Worm (Caenorhabditis elegans) whole organism, late embryonic: ENCODE data around the gene C08F11.10.

ENCODE experiments used
- ama-1 ChIP-seq: fragments of 150-350 bp; optimal IDR thresholded peaks from 2 replicates; lab custom pipeline; 2014
- dve-1 ChIP-seq: sonication (generic microtip); optimal IDR thresholded peaks from 2 replicates; lab custom pipeline; 2017; ENCODE audit warnings: antibody characterized with exemption, mild to moderate bottlenecking, missing genetic modification characterization, missing compliant biosample characterization
- elt-4 ChIP-seq: sonication (generic microtip); optimal IDR thresholded peaks from 2 replicates; lab custom pipeline; 2016; ENCODE audit warnings: missing genetic modification characterization, missing compliant biosample characterization
- nfya-1 ChIP-seq: sonication (generic microtip); optimal IDR thresholded peaks from 2 replicates; lab custom pipeline; 2017; ENCODE audit warnings: missing genetic modification characterization, mild to moderate bottlenecking, missing compliant biosample characterization, antibody characterized with exemption, moderate library complexity
- pag-3 ChIP-seq: sonication (generic microtip); optimal IDR thresholded peaks from 2 replicates; lab custom pipeline; 2016; ENCODE audit warnings: missing compliant biosample characterization, missing genetic modification characterization, borderline replicate concordance
- ttx-3 ChIP-seq: sonication (generic microtip); optimal IDR thresholded peaks from 2 replicates; lab custom pipeline; 2016; ENCODE audit warnings: missing genetic modification reagents, missing genetic modification characterization, missing compliant biosample characterization

ce11 chrIV:13665073-13665472, 16.0 kb upstream of the C08F11.10 start:
- TF ChIP-seq elt-4 (tag; lab: Kevin White, UChicago) (no peak), pag-3 (tag; lab: Kevin White, UChicago) (no peak), nfya-1 (tag; lab: Kevin White, UChicago) (no peak), dve-1 (tag; lab: Kevin White, UChicago) (no peak), ttx-3 (tag; lab: Kevin White, UChicago) (no peak), ama-1 (no peak)
